Worm (Caenorhabditis elegans) whole organism, early embryonic: ENCODE data around the gene Y54G11A.3.

Source experiments
- B0310.2 ChIP-seq: sonication (generic microtip); optimal IDR thresholded peaks from 2 replicates; lab custom pipeline; 2016; ENCODE audit warnings: mild to moderate bottlenecking, missing genetic modification characterization, missing compliant biosample characterization
- F13C5.2 ChIP-seq: sonication (generic microtip); optimal IDR thresholded peaks from 2 replicates; lab custom pipeline; 2017; ENCODE audit warnings: mild to moderate bottlenecking, missing genetic modification characterization, inconsistent platforms, missing compliant biosample characterization
- ama-1 ChIP-seq: fragments of 150-350 bp; optimal IDR thresholded peaks from 2 replicates; lab custom pipeline; 2014
- flt-1 ChIP-seq: fragments of 200-800 bp; sonication (Bioruptor generic); IDR thresholded peaks from 2 replicates; pipeline ENCODE4 v1.3.6; 2022; ENCODE audit warnings: missing genetic modification characterization, missing compliant biosample characterization
- pes-1 ChIP-seq: fragments of 200-800 bp; sonication (Bioruptor generic); IDR thresholded peaks from 2 replicates; pipeline ENCODE4 v1.3.6; 2022; ENCODE audit warnings: missing genetic modification reagents, missing genetic modification characterization, missing compliant biosample characterization
- scrt-1 ChIP-seq: fragments of 200-800 bp; sonication (Bioruptor generic); IDR thresholded peaks from 2 replicates; pipeline ENCODE4 v1.3.6; 2022; ENCODE audit warnings: missing genetic modification characterization, missing compliant biosample characterization
- tra-4 ChIP-seq: sonication (generic microtip); optimal IDR thresholded peaks from 2 replicates; lab custom pipeline; 2017; ENCODE audit warnings: missing genetic modification characterization, missing compliant biosample characterization

ce11 chrII:14237245-14237806 is 39.1 kb upstream of the Y54G11A.3 start:
- TF ChIP-seq tra-4 (tag; lab: Kevin White, UChicago) (no peak), ama-1 (no peak), flt-1 (GFP tag; lab: Robert Waterston, UW) (no peak), B0310.2 (tag; lab: Kevin White, UChicago) (no peak), pes-1 (GFP tag; lab: Robert Waterston, UW) (no peak), F13C5.2 (tag; lab: Kevin White, UChicago) (no peak), scrt-1 (GFP tag; lab: Robert Waterston, UW) (no peak)
